Worm (Caenorhabditis elegans) whole organism, L1 larva: ENCODE data around the gene deg-1.

Source experiments
- C04F5.9 ChIP-seq: sonication (generic microtip); optimal IDR thresholded peaks from 2 replicates; lab custom pipeline; 2016; ENCODE audit warnings: missing genetic modification characterization, missing compliant biosample characterization
- F16B12.6 ChIP-seq: fragments of 150-350 bp; optimal IDR thresholded peaks from 2 replicates; lab custom pipeline; 2014; ENCODE audit warnings: missing biosample characterization, missing genetic modification characterization
- Y116A8C.19 ChIP-seq: sonication (generic microtip); optimal IDR thresholded peaks from 2 replicates; lab custom pipeline; 2016; ENCODE audit warnings: missing compliant biosample characterization, missing genetic modification characterization, borderline replicate concordance
- aha-1 ChIP-seq: fragments of 150-350 bp; optimal IDR thresholded peaks from 2 replicates; lab custom pipeline; 2014; ENCODE audit warnings: missing biosample characterization, missing genetic modification characterization
- alr-1 ChIP-seq: fragments of 200-800 bp; sonication (Bioruptor generic); optimal IDR thresholded peaks from 2 replicates; lab custom pipeline; 2018; ENCODE audit warnings: borderline replicate concordance, mild to moderate bottlenecking, missing genetic modification characterization, missing compliant biosample characterization
- aly-2 ChIP-seq: fragments of 150-350 bp; optimal IDR thresholded peaks from 2 replicates; lab custom pipeline; 2014; ENCODE audit warnings: missing biosample characterization, missing genetic modification characterization
- ama-1 ChIP-seq: fragments of 150-350 bp; optimal IDR thresholded peaks from 2 replicates; lab custom pipeline; 2014
- blmp-1 ChIP-seq: fragments of 150-350 bp; optimal IDR thresholded peaks from 2 replicates; lab custom pipeline; 2014; ENCODE audit warnings: missing biosample characterization, missing genetic modification characterization
- ceh-8 ChIP-seq: fragments of 200-800 bp; sonication (Bioruptor generic); optimal IDR thresholded peaks from 2 replicates; lab custom pipeline; 2018; ENCODE audit warnings: mild to moderate bottlenecking, missing genetic modification characterization, moderate library complexity, missing compliant biosample characterization
- ceh-82 ChIP-seq, 3 experiments: fragments of 150-350 bp in 1 of 3; sonication (generic microtip) in 2 of 3; optimal IDR thresholded peaks; 2 replicates each; lab custom pipeline; 2014 to 2017; ENCODE audit warnings: missing biosample characterization in 3 of 3, missing genetic modification characterization in 3 of 3
- ceh-88 ChIP-seq: fragments of 200-800 bp; sonication (Bioruptor generic); IDR thresholded peaks from 2 replicates; pipeline ENCODE4 v1.3.6; 2022; ENCODE audit warnings: missing genetic modification characterization, missing compliant biosample characterization
- ceh-90 ChIP-seq: sonication (generic microtip); optimal IDR thresholded peaks from 2 replicates; lab custom pipeline; 2016; ENCODE audit warnings: missing genetic modification characterization, missing compliant biosample characterization
- dpl-1 ChIP-seq, 3 experiments: fragments of 150-350 bp in 2 of 3; sonication (generic microtip) in 1 of 3; optimal IDR thresholded peaks; 2 replicates each; lab custom pipeline; 2014 to 2017; ENCODE audit warnings: missing biosample characterization in 3 of 3, missing genetic modification characterization in 3 of 3, missing genetic modification reagents in 3 of 3
- dsc-1 ChIP-seq: sonication (generic microtip); optimal IDR thresholded peaks from 2 replicates; lab custom pipeline; 2016; ENCODE audit warnings: mild to moderate bottlenecking, missing genetic modification characterization, missing compliant biosample characterization
- efl-1 ChIP-seq, 4 experiments: fragments of 150-350 bp; optimal IDR thresholded peaks in 3 of 4; peaks in 1 of 4; 1 replicate in 1 of 4; 2 replicates in 3 of 4; lab custom pipeline; 2014; ENCODE audit warnings: missing biosample characterization in 2 of 4, missing genetic modification characterization in 2 of 4, missing genetic modification reagents in 2 of 4
- egl-13 ChIP-seq: sonication (generic microtip); optimal IDR thresholded peaks from 2 replicates; lab custom pipeline; 2016; ENCODE audit warnings: missing genotype, missing genetic modification reagents, missing genetic modification characterization, missing compliant biosample characterization
- egl-27 ChIP-seq, 2 experiments: fragments of 150-350 bp in 1 of 2; sonication (generic microtip); optimal IDR thresholded peaks; 3 replicates each; lab custom pipeline; 2017 to 2018; ENCODE audit warnings: missing biosample characterization in 2 of 2, missing genetic modification characterization in 2 of 2, missing genetic modification reagents in 2 of 2
- elt-3 ChIP-seq, 6 experiments: fragments of 150-350 bp in 1 of 6; sonication (generic microtip); optimal IDR thresholded peaks; 2 replicates each; lab custom pipeline; 2017 to 2018; ENCODE audit warnings: missing biosample characterization in 6 of 6, missing genetic modification characterization in 6 of 6, inconsistent platforms in 1 of 6
- fkh-10 ChIP-seq: sonication (generic microtip); optimal IDR thresholded peaks from 2 replicates; lab custom pipeline; 2017; ENCODE audit warnings: missing biosample characterization, missing genetic modification reagents, missing genetic modification characterization
- fkh-4 ChIP-seq: sonication (generic microtip); optimal IDR thresholded peaks from 2 replicates; lab custom pipeline; 2016; ENCODE audit warnings: missing compliant biosample characterization, missing genetic modification characterization, borderline replicate concordance
- fkh-8 ChIP-seq: sonication (generic microtip); optimal IDR thresholded peaks from 2 replicates; lab custom pipeline; 2016; ENCODE audit warnings: mild to moderate bottlenecking, missing genetic modification characterization, missing compliant biosample characterization
- grh-1 ChIP-seq: fragments of 200-800 bp; sonication (Bioruptor generic); IDR thresholded peaks from 2 replicates; pipeline ENCODE4 v1.3.6; 2022; ENCODE audit warnings: missing genetic modification reagents, missing genetic modification characterization, missing compliant biosample characterization
- hlh-17 ChIP-seq: fragments of 200-800 bp; sonication (Bioruptor generic); optimal IDR thresholded peaks from 2 replicates; lab custom pipeline; 2018; ENCODE audit warnings: missing genetic modification characterization, mild to moderate bottlenecking, missing compliant biosample characterization, moderate library complexity, borderline replicate concordance
- hpl-2 ChIP-seq: fragments of 150-350 bp; optimal IDR thresholded peaks from 2 replicates; lab custom pipeline; 2014; ENCODE audit warnings: missing biosample characterization, missing genetic modification reagents, missing genetic modification characterization
- irx-1 ChIP-seq: sonication (generic microtip); optimal IDR thresholded peaks from 2 replicates; lab custom pipeline; 2016; ENCODE audit warnings: missing genetic modification characterization, missing compliant biosample characterization
- isw-1 ChIP-seq: fragments of 200-800 bp; sonication (Bioruptor generic); IDR thresholded peaks from 2 replicates; pipeline ENCODE4 v1.3.6; 2022; ENCODE audit warnings: missing genetic modification characterization, missing compliant biosample characterization
- lin-35 ChIP-seq, 2 experiments: fragments of 150-350 bp; optimal IDR thresholded peaks; 2 replicates each; lab custom pipeline; 2014; ENCODE audit warnings: missing biosample characterization in 2 of 2, missing genetic modification characterization in 2 of 2, missing genetic modification reagents in 2 of 2
- lin-39 ChIP-seq: fragments of 150-350 bp; optimal IDR thresholded peaks from 2 replicates; lab custom pipeline; 2014; ENCODE audit warnings: missing biosample characterization, missing genetic modification reagents, missing genetic modification characterization
- lir-3 ChIP-seq: sonication (generic microtip); optimal IDR thresholded peaks from 2 replicates; lab custom pipeline; 2016; ENCODE audit warnings: mild to moderate bottlenecking, missing genetic modification characterization, moderate library complexity, missing compliant biosample characterization; ENCODE audit not compliant: poor library complexity
- lsy-2 ChIP-seq, 2 experiments: fragments of 150-350 bp; optimal IDR thresholded peaks; 2 replicates each; lab custom pipeline; 2014; ENCODE audit warnings: missing biosample characterization in 2 of 2, missing genetic modification characterization in 2 of 2
- mep-1 ChIP-seq: fragments of 150-350 bp; optimal IDR thresholded peaks from 2 replicates; lab custom pipeline; 2014; ENCODE audit warnings: missing biosample characterization, missing genetic modification characterization
- nhr-19 ChIP-seq: fragments of 200-800 bp; sonication (Bioruptor generic); conservative IDR thresholded peaks from 2 replicates; pipeline ENCODE4 v1.3.6; 2022; ENCODE audit warnings: missing genetic modification characterization, missing compliant biosample characterization
- nhr-20 ChIP-seq: sonication (generic microtip); optimal IDR thresholded peaks from 2 replicates; lab custom pipeline; 2016; ENCODE audit warnings: mild to moderate bottlenecking, missing genetic modification characterization, missing compliant biosample characterization
- nhr-28 ChIP-seq: fragments of 150-350 bp; optimal IDR thresholded peaks from 2 replicates; lab custom pipeline; 2014; ENCODE audit warnings: missing biosample characterization, missing genetic modification characterization
- nhr-76 ChIP-seq: sonication (generic microtip); optimal IDR thresholded peaks from 2 replicates; lab custom pipeline; 2017; ENCODE audit warnings: missing biosample characterization, missing genetic modification characterization
- nhr-77 ChIP-seq: fragments of 150-350 bp; optimal IDR thresholded peaks from 2 replicates; lab custom pipeline; 2014; ENCODE audit warnings: missing biosample characterization, missing genetic modification characterization
- nhr-85 ChIP-seq: sonication (generic microtip); peaks from one replicate; lab custom pipeline; 2016; ENCODE audit warnings: missing genetic modification characterization, inconsistent platforms, missing compliant biosample characterization
- pqm-1 ChIP-seq: sonication (generic microtip); optimal IDR thresholded peaks from 3 replicates; lab custom pipeline; 2017; ENCODE audit warnings: missing biosample characterization, missing genetic modification characterization
- rnt-1 ChIP-seq: sonication (generic microtip); optimal IDR thresholded peaks from 2 replicates; lab custom pipeline; 2016; ENCODE audit warnings: mild to moderate bottlenecking, missing genetic modification characterization, moderate library complexity, missing compliant biosample characterization
- skn-1 ChIP-seq: fragments of 150-350 bp; optimal IDR thresholded peaks from 2 replicates; lab custom pipeline; 2014; ENCODE audit warnings: missing biosample characterization, missing genetic modification characterization
- sox-4 ChIP-seq: sonication (generic microtip); optimal IDR thresholded peaks from 2 replicates; lab custom pipeline; 2016; ENCODE audit warnings: missing genetic modification characterization, missing compliant biosample characterization
- sptf-1 ChIP-seq: fragments of 150-350 bp; optimal IDR thresholded peaks from 2 replicates; lab custom pipeline; 2014; ENCODE audit warnings: missing biosample characterization, missing genetic modification characterization
- sup-37 ChIP-seq: fragments of 200-800 bp; sonication (Bioruptor generic); optimal IDR thresholded peaks from 2 replicates; lab custom pipeline; 2018; ENCODE audit warnings: mild to moderate bottlenecking, missing genetic modification characterization, missing compliant biosample characterization
- tlp-1 ChIP-seq: fragments of 150-350 bp; optimal IDR thresholded peaks from 2 replicates; lab custom pipeline; 2014; ENCODE audit warnings: missing biosample characterization, missing genetic modification characterization
- unc-130 ChIP-seq: fragments of 150-350 bp; optimal IDR thresholded peaks from 2 replicates; lab custom pipeline; 2017; ENCODE audit warnings: missing biosample characterization, missing genetic modification characterization, inconsistent platforms
- vab-15 ChIP-seq: sonication (generic microtip); optimal IDR thresholded peaks from 2 replicates; lab custom pipeline; 2017; ENCODE audit warnings: missing genotype, mild to moderate bottlenecking, missing genetic modification characterization, missing compliant biosample characterization
- xbp-1 ChIP-seq: sonication (generic microtip); optimal IDR thresholded peaks from 2 replicates; lab custom pipeline; 2016; ENCODE audit warnings: missing genetic modification characterization, missing compliant biosample characterization
- zag-1 ChIP-seq: fragments of 150-350 bp; optimal IDR thresholded peaks from 2 replicates; lab custom pipeline; 2014; ENCODE audit warnings: missing biosample characterization, missing genetic modification characterization
- ztf-4 ChIP-seq: fragments of 150-350 bp; optimal IDR thresholded peaks from 2 replicates; lab custom pipeline; 2014; ENCODE audit warnings: missing biosample characterization, missing genetic modification characterization

Gene deg-1

DNA sequence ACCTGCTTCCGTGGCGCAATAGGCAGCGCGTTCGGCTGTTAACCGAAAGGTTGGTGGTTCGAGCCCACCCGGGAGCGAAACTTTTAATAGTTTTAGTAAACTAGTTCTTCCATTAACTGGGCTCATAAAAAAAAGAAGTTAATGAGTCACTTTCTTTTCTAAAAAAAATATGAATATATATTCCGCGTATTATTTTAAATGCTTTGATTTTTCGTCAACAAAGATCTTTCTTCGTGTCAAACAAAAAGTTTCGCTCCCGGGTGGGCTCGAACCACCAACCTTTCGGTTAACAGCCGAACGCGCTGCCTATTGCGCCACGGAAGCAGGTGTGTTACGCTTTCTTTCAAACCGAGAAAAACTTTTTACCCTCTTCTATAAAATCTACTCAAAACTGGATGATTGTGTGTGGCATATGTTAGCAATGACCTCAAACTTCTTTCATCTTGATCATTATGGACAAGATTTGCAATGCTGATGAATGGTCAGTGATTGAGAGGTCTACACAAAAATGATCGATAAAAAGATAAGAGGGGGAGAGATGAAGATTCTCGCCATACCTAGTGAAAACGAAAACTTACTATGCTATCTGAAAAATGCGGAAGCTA, 20.9 kb downstream of the deg-1 start (continued):
- TF ChIP-seq unc-130 (tag; lab: Kevin White, UChicago), result no peak
- no peak for TF ChIP-seq skn-1
- no peak for TF ChIP-seq nhr-77
- TF ChIP-seq lir-3, result peak; percentile 19
- TF ChIP-seq pqm-1 (tag; lab: Kevin White, UChicago), result no peak
- TF ChIP-seq sptf-1 (tag; lab: Kevin White, UChicago), result no peak
- TF ChIP-seq blmp-1 (tag; lab: Kevin White, UChicago), result peak; percentile 80
- no peak for TF ChIP-seq tlp-1 (tag; lab: Kevin White, UChicago)
- TF ChIP-seq efl-1 (optimal IDR thresholded peaks at IDR 0.05; lab: Kevin White, UChicago), result peak in 1 of 2 experiments; percentile 18
- peak in 1 of 2 experiments; percentile 89 for TF ChIP-seq efl-1 (GFP tag; optimal IDR thresholded peaks at IDR 0.05 in 1 of 2; lab: Kevin White, UChicago)
- no peak for TF ChIP-seq ceh-82 (tag; optimal IDR thresholded peaks at IDR 0.05; lab: Kevin White, UChicago)
- no peak for TF ChIP-seq ceh-8 (GFP tag; lab: Kevin White, UChicago)
- peak; percentile 27 for TF ChIP-seq rnt-1 (tag; lab: Kevin White, UChicago)
- TF ChIP-seq fkh-8 (tag; lab: Kevin White, UChicago), result no peak
- TF ChIP-seq Y116A8C.19 (tag; lab: Kevin White, UChicago), result no peak
- TF ChIP-seq nhr-76 (tag; lab: Kevin White, UChicago), result no peak
- peak; percentile 20 for TF ChIP-seq hpl-2 (GFP tag; lab: Kevin White, UChicago)
- TF ChIP-seq C04F5.9, result no peak
- no peak for TF ChIP-seq alr-1 (tag; lab: Kevin White, UChicago)
- TF ChIP-seq sox-4, result no peak
- no peak for TF ChIP-seq ceh-88 (GFP tag; lab: Robert Waterston, UW)
- TF ChIP-seq fkh-10 (GFP tag; lab: Kevin White, UChicago), result no peak
- peak in 1 of 2 experiments; percentile 13 for TF ChIP-seq lsy-2 (tag; optimal IDR thresholded peaks at IDR 0.05; lab: Kevin White, UChicago)
- TF ChIP-seq hlh-17, result no peak
- TF ChIP-seq sup-37 (GFP tag; lab: Kevin White, UChicago), result no peak
- TF ChIP-seq dpl-1 (GFP tag; optimal IDR thresholded peaks at IDR 0.05; lab: Kevin White, UChicago), result no peak
- TF ChIP-seq fkh-4 (tag; lab: Kevin White, UChicago), result no peak
- no peak for TF ChIP-seq vab-15 (tag; lab: Kevin White, UChicago)
- TF ChIP-seq nhr-28 (tag; lab: Kevin White, UChicago), result no peak
- TF ChIP-seq zag-1 (tag; lab: Kevin White, UChicago), result no peak
- no peak for TF ChIP-seq egl-13 (tag; lab: Kevin White, UChicago)
- TF ChIP-seq aly-2 (tag; lab: Kevin White, UChicago), result no peak
- TF ChIP-seq mep-1 (tag; lab: Kevin White, UChicago), result peak; percentile 55
- no peak for TF ChIP-seq isw-1 (GFP tag; lab: Robert Waterston, UW)
- no peak for TF ChIP-seq egl-27 (tag; optimal IDR thresholded peaks at IDR 0.05; lab: Kevin White, UChicago)
- TF ChIP-seq lin-39 (tag; lab: Kevin White, UChicago), result no peak
- no peak for TF ChIP-seq ama-1 (lab: Kevin White, UChicago)
- TF ChIP-seq lin-35 (GFP tag; optimal IDR thresholded peaks at IDR 0.05; lab: Kevin White, UChicago), result peak in 1 of 2 experiments; percentile 44
- peak; percentile 4 for TF ChIP-seq xbp-1 (tag; lab: Kevin White, UChicago)
- TF ChIP-seq F16B12.6, result no peak
- peak; percentile 94 for TF ChIP-seq nhr-85 (tag; lab: Kevin White, UChicago)
- no peak for TF ChIP-seq ztf-4
- TF ChIP-seq grh-1 (GFP tag; lab: Robert Waterston, UW), result peak; percentile 37; the same call in 1 of the 2 replicates
- no peak for TF ChIP-seq ceh-90 (tag; lab: Kevin White, UChicago)
- TF ChIP-seq nhr-20 (tag; lab: Kevin White, UChicago), result peak; percentile 54
- peak in 2 of 6 experiments; percentile 45 to 58 for TF ChIP-seq elt-3 (tag; optimal IDR thresholded peaks at IDR 0.05; lab: Kevin White, UChicago)
- peak; percentile 50 for TF ChIP-seq nhr-19 (GFP tag; lab: Robert Waterston, UW)
- no peak for TF ChIP-seq aha-1
- no peak for TF ChIP-seq dsc-1
- no peak for TF ChIP-seq irx-1 (tag; lab: Kevin White, UChicago)
